Fruit fly (Drosophila melanogaster): Measurements from ENCODE around the gene twe.

Gene twe

dm6 chr2L:16285692-16286359 is 24.1 kb upstream of the twe start (continued):
- TF ChIP-seq Met (GFP tag; optimal IDR thresholded peaks at IDR 0.05) (peak; percentile 92), CG11902 (GFP tag; optimal IDR thresholded peaks at IDR 0.05) (peak; percentile 89), Lpt (GFP tag; optimal IDR thresholded peaks at IDR 0.05) (peak; percentile 74), achi (GFP tag; optimal IDR thresholded peaks at IDR 0.05) (peak; percentile 83), Eip75B (GFP tag; optimal IDR thresholded peaks at IDR 0.05) (peak; percentile 83), CG6163 (GFP tag; IDR thresholded peaks at IDR 0.05) (no peak), Eip78C (GFP tag) (peak; percentile 97), Eip93F (GFP tag; optimal IDR thresholded peaks at IDR 0.05) (peak; percentile 82), fd59A (GFP tag; optimal IDR thresholded peaks at IDR 0.05) (peak; percentile 72), CG3919 (GFP tag; optimal IDR thresholded peaks at IDR 0.05) (peak; percentile 88), Hr4 (GFP tag; optimal IDR thresholded peaks at IDR 0.05) (peak; percentile 87), cyc (GFP tag; optimal IDR thresholded peaks at IDR 0.05) (peak; percentile 92), salr (GFP tag; optimal IDR thresholded peaks at IDR 0.05) (peak; percentile 38 to 79), Gug (GFP tag; IDR thresholded peaks at IDR 0.05) (no peak), CG11762 (GFP tag; optimal IDR thresholded peaks at IDR 0.05; ENCODE audit: insufficient read depth) (peak; percentile 84), Sox102F (GFP tag; optimal IDR thresholded peaks at IDR 0.05) (peak; percentile 93), Sox15 (GFP tag; optimal IDR thresholded peaks at IDR 0.05) (peak; percentile 83), svp (GFP tag) (peak; percentile 95), CG32006 (GFP tag; optimal IDR thresholded peaks at IDR 0.05) (peak; percentile 83), spab (GFP tag; optimal IDR thresholded peaks at IDR 0.05) (peak; percentile 54), CG7368 (GFP tag; optimal IDR thresholded peaks at IDR 0.05) (peak; percentile 93), CG11294 (GFP tag; IDR thresholded peaks at IDR 0.05) (no peak), CG6792 (GFP tag; optimal IDR thresholded peaks at IDR 0.05) (peak; percentile 85), CG8319 (GFP tag; optimal IDR thresholded peaks at IDR 0.05) (peak; percentile 77), Blimp-1 (GFP tag; optimal IDR thresholded peaks at IDR 0.05) (peak; percentile 71), esn (GFP tag; optimal IDR thresholded peaks at IDR 0.05) (peak; percentile 94), acj6 (GFP tag; optimal IDR thresholded peaks at IDR 0.05) (peak; percentile 88), CG4318 (GFP tag; optimal IDR thresholded peaks at IDR 0.05) (peak; percentile 63)

- TF ChIP-seq Eip93F (GFP tag; optimal IDR thresholded peaks at IDR 0.05) (peak; percentile 6), Blimp-1 (GFP tag; optimal IDR thresholded peaks at IDR 0.05) (peak; percentile 53), CG11762 (GFP tag; optimal IDR thresholded peaks at IDR 0.05; ENCODE audit: insufficient read depth) (peak; percentile 54), Sox15 (GFP tag; optimal IDR thresholded peaks at IDR 0.05) (peak; percentile 32), Sox14 (GFP tag; optimal IDR thresholded peaks at IDR 0.05) (peak; percentile 82), esn (GFP tag; optimal IDR thresholded peaks at IDR 0.05) (peak; percentile 74), CG16779 (tag; optimal IDR thresholded peaks at IDR 0.05) (peak; percentile 68), CG11902 (GFP tag; optimal IDR thresholded peaks at IDR 0.05) (peak; percentile 3), fd59A (GFP tag; optimal IDR thresholded peaks at IDR 0.05) (peak; percentile 11), OdsH (GFP tag; optimal IDR thresholded peaks at IDR 0.05) (peak; percentile 76), CG6854 (GFP tag; optimal IDR thresholded peaks at IDR 0.05) (peak; percentile 84), Lpt (GFP tag; optimal IDR thresholded peaks at IDR 0.05) (peak; percentile 45), Ets96B (tag; optimal IDR thresholded peaks at IDR 0.05) (peak; percentile 54), CG8119 (GFP tag; IDR thresholded peaks at IDR 0.05) (no peak), Smox (GFP tag; optimal IDR thresholded peaks at IDR 0.05) (peak; percentile 75), CG9139 (GFP tag; optimal IDR thresholded peaks at IDR 0.05) (peak; percentile 39), Hr4 (GFP tag; optimal IDR thresholded peaks at IDR 0.05) (peak; percentile 63), CG10669 (GFP tag; optimal IDR thresholded peaks at IDR 0.05) (peak; percentile 29), Ets21C (GFP tag; optimal IDR thresholded peaks at IDR 0.05) (peak; percentile 49), cyc (GFP tag; optimal IDR thresholded peaks at IDR 0.05) (peak; percentile 58), vri (GFP tag; optimal IDR thresholded peaks at IDR 0.05) (peak; percentile 85), CG8319 (GFP tag; optimal IDR thresholded peaks at IDR 0.05) (peak; percentile 35), CG6276 (GFP tag; optimal IDR thresholded peaks at IDR 0.05) (peak; percentile 58), dsx (GFP tag; optimal IDR thresholded peaks at IDR 0.05; ENCODE audit: poor library complexity, severe bottlenecking) (peak; percentile 65), spab (GFP tag; optimal IDR thresholded peaks at IDR 0.05) (peak; percentile 46), fkh (GFP tag; optimal IDR thresholded peaks at IDR 0.05) (peak; percentile 31), Met (GFP tag; optimal IDR thresholded peaks at IDR 0.05) (peak; percentile 67), fd85E (GFP tag; optimal IDR thresholded peaks at IDR 0.05) (peak; percentile 67), topi (GFP tag; optimal IDR thresholded peaks at IDR 0.05) (peak; percentile 67), CG34406 (GFP tag; optimal IDR thresholded peaks at IDR 0.05) (peak; percentile 61)
Observed at dm6 chr2L:16284306-16285299, 22.9 kb upstream of the twe start.

Data from whole organism, prepupa.